Worm (Caenorhabditis elegans) whole organism, L4 larva: ENCODE data around the gene dars-1.

Source experiments
- D1046.2 ChIP-seq: fragments of 200-800 bp; sonication (Bioruptor generic); IDR thresholded peaks from 2 replicates; pipeline ENCODE4 v1.3.6; 2022; ENCODE audit warnings: missing genetic modification characterization, missing compliant biosample characterization
- F37D6.2 ChIP-seq: sonication (generic microtip); optimal IDR thresholded peaks from 2 replicates; lab custom pipeline; 2016; ENCODE audit warnings: mild to moderate bottlenecking, missing genetic modification characterization, missing compliant biosample characterization
- F44E2.7 ChIP-seq: fragments of 200-800 bp; sonication (Bioruptor generic); IDR thresholded peaks from 2 replicates; pipeline ENCODE4 v2.1.2; 2022; ENCODE audit warnings: missing genetic modification characterization, missing compliant biosample characterization
- F49E8.2 ChIP-seq: sonication (generic microtip); optimal IDR thresholded peaks from 2 replicates; lab custom pipeline; 2016; ENCODE audit warnings: missing compliant biosample characterization, mild to moderate bottlenecking, missing genetic modification characterization, borderline replicate concordance
- R02D3.7 ChIP-seq: fragments of 150-350 bp; sonication (generic microtip); optimal IDR thresholded peaks from 3 replicates; lab custom pipeline; 2014; ENCODE audit warnings: missing biosample characterization, missing genetic modification characterization
- T20F7.1 ChIP-seq: fragments of 200-800 bp; sonication (Bioruptor generic); optimal IDR thresholded peaks from 2 replicates; lab custom pipeline; 2018; ENCODE audit warnings: mild to moderate bottlenecking, missing genetic modification characterization, missing compliant biosample characterization
- Y105C5A.15 ChIP-seq: fragments of 200-800 bp; sonication (Bioruptor generic); IDR thresholded peaks from 2 replicates; pipeline ENCODE4 v1.3.6; 2022; ENCODE audit warnings: missing genetic modification characterization, missing compliant biosample characterization
- Y48G9A.11 ChIP-seq: fragments of 200-800 bp; sonication (Bioruptor generic); IDR thresholded peaks from 2 replicates; pipeline ENCODE4 v1.3.6; 2022; ENCODE audit warnings: missing genetic modification reagents, missing genetic modification characterization, missing compliant biosample characterization
- aha-1 ChIP-seq: fragments of 150-350 bp; peaks from one replicate; lab custom pipeline; 2014; ENCODE audit warnings: missing biosample characterization, missing genetic modification characterization
- aly-2 ChIP-seq: sonication (generic microtip); optimal IDR thresholded peaks from 2 replicates; lab custom pipeline; 2018; ENCODE audit warnings: missing biosample characterization, missing genetic modification characterization
- ama-1 ChIP-seq: fragments of 150-350 bp; optimal IDR thresholded peaks from 2 replicates; lab custom pipeline; 2014; ENCODE audit warnings: inconsistent platforms, mixed read lengths
- ceh-32 ChIP-seq: sonication (generic microtip); optimal IDR thresholded peaks from 2 replicates; lab custom pipeline; 2016; ENCODE audit warnings: mild to moderate bottlenecking, missing genetic modification characterization, missing compliant biosample characterization; ENCODE audit not compliant: poor library complexity
- ceh-62 ChIP-seq: sonication (generic microtip); optimal IDR thresholded peaks from 2 replicates; lab custom pipeline; 2017; ENCODE audit warnings: missing biosample characterization, missing genetic modification characterization
- ctbp-1 ChIP-seq: fragments of 200-800 bp; sonication (Bioruptor generic); IDR thresholded peaks from 2 replicates; pipeline ENCODE4 v1.3.6; 2022; ENCODE audit warnings: missing genetic modification reagents, missing genetic modification characterization, missing compliant biosample characterization
- daf-12 ChIP-seq: fragments of 150-350 bp; optimal IDR thresholded peaks from 2 replicates; lab custom pipeline; 2014; ENCODE audit warnings: missing biosample characterization, missing genetic modification reagents, missing genetic modification characterization
- daf-8 ChIP-seq: fragments of 200-800 bp; sonication (Bioruptor generic); IDR thresholded peaks from 2 replicates; pipeline ENCODE4 v1.3.6; 2022; ENCODE audit warnings: missing genetic modification characterization, missing compliant biosample characterization
- dmd-8 ChIP-seq: fragments of 200-800 bp; sonication (Bioruptor generic); IDR thresholded peaks from 2 replicates; pipeline ENCODE4 v1.3.6; 2022; ENCODE audit warnings: missing genetic modification characterization, missing compliant biosample characterization
- dve-1 ChIP-seq: sonication (generic microtip); optimal IDR thresholded peaks from 2 replicates; lab custom pipeline; 2017; ENCODE audit warnings: antibody characterized with exemption, mild to moderate bottlenecking, missing genetic modification characterization, missing compliant biosample characterization; ENCODE audit not compliant: insufficient read depth
- fkh-10 ChIP-seq: fragments of 150-350 bp; optimal IDR thresholded peaks from 2 replicates; lab custom pipeline; 2014; ENCODE audit warnings: missing biosample characterization, missing genetic modification reagents, missing genetic modification characterization
- hlh-11 ChIP-seq: fragments of 200-800 bp; sonication (Bioruptor generic); optimal IDR thresholded peaks from 2 replicates; lab custom pipeline; 2018; ENCODE audit warnings: mild to moderate bottlenecking, missing genetic modification characterization, missing compliant biosample characterization
- hlh-30 ChIP-seq: sonication (generic microtip); optimal IDR thresholded peaks from 2 replicates; lab custom pipeline; 2017; ENCODE audit warnings: antibody characterized with exemption, mild to moderate bottlenecking, missing genetic modification characterization, missing compliant biosample characterization; ENCODE audit not compliant: insufficient read depth
- lim-7 ChIP-seq: fragments of 200-800 bp; sonication (Bioruptor generic); IDR thresholded peaks from 2 replicates; pipeline ENCODE4 v1.3.6; 2022; ENCODE audit warnings: missing genetic modification characterization, missing compliant biosample characterization
- lin-1 ChIP-seq: fragments of 200-800 bp; sonication (Bioruptor generic); IDR thresholded peaks from 2 replicates; pipeline ENCODE4 v1.3.6; 2022; ENCODE audit warnings: missing genetic modification reagents, missing genetic modification characterization, missing compliant biosample characterization
- lin-38 ChIP-seq: fragments of 200-800 bp; sonication (Bioruptor generic); IDR thresholded peaks from 2 replicates; pipeline ENCODE4 v1.3.6; 2022; ENCODE audit warnings: missing genetic modification reagents, missing genetic modification characterization, missing compliant biosample characterization
- lsy-2 ChIP-seq, 2 experiments: fragments of 150-350 bp in 1 of 2; sonication (generic microtip) in 1 of 2; optimal IDR thresholded peaks; 2 replicates each; lab custom pipeline; 2014 to 2017; ENCODE audit warnings: missing biosample characterization in 2 of 2, missing genetic modification characterization in 2 of 2
- madf-9 ChIP-seq: fragments of 200-800 bp; sonication (Bioruptor generic); conservative IDR thresholded peaks from 2 replicates; pipeline ENCODE4 v1.3.6; 2022; ENCODE audit warnings: missing genetic modification reagents, missing genetic modification characterization, missing compliant biosample characterization
- mes-2 ChIP-seq: sonication (generic microtip); optimal IDR thresholded peaks from 2 replicates; lab custom pipeline; 2016; ENCODE audit warnings: missing genotype, mild to moderate bottlenecking, missing genetic modification characterization, missing compliant biosample characterization; ENCODE audit not compliant: poor library complexity, severe bottlenecking
- nhr-102 ChIP-seq: sonication (generic microtip); optimal IDR thresholded peaks from 2 replicates; lab custom pipeline; 2016; ENCODE audit warnings: mild to moderate bottlenecking, missing genetic modification characterization, moderate library complexity, missing compliant biosample characterization
- nhr-111 ChIP-seq: fragments of 200-800 bp; sonication (Bioruptor generic); optimal IDR thresholded peaks from 2 replicates; lab custom pipeline; 2018; ENCODE audit warnings: mild to moderate bottlenecking, missing genetic modification characterization, missing compliant biosample characterization
- nhr-237 ChIP-seq: sonication (generic microtip); optimal IDR thresholded peaks from 2 replicates; lab custom pipeline; 2017; ENCODE audit warnings: missing biosample characterization, missing genetic modification characterization
- nhr-42 ChIP-seq: fragments of 200-800 bp; sonication (Bioruptor generic); IDR thresholded peaks from 2 replicates; pipeline ENCODE4 v1.3.6; 2022; ENCODE audit warnings: missing genetic modification characterization, missing compliant biosample characterization
- nhr-48 ChIP-seq: sonication (generic microtip); optimal IDR thresholded peaks from 2 replicates; lab custom pipeline; 2016; ENCODE audit warnings: mild to moderate bottlenecking, missing genetic modification characterization, missing compliant biosample characterization
- nhr-76 ChIP-seq: fragments of 150-350 bp; optimal IDR thresholded peaks from 2 replicates; lab custom pipeline; 2014; ENCODE audit warnings: missing biosample characterization, missing genetic modification characterization
- nhr-77 ChIP-seq: fragments of 150-350 bp; optimal IDR thresholded peaks from 2 replicates; lab custom pipeline; 2014; ENCODE audit warnings: missing biosample characterization, missing genetic modification characterization
- saeg-2 ChIP-seq: fragments of 200-800 bp; sonication (Bioruptor generic); IDR thresholded peaks from 2 replicates; pipeline ENCODE4 v1.3.6; 2022; ENCODE audit warnings: missing genetic modification reagents, missing genetic modification characterization, missing compliant biosample characterization
- snpc-1.2 ChIP-seq: fragments of 200-800 bp; sonication (Bioruptor generic); IDR thresholded peaks from 2 replicates; pipeline ENCODE4 v1.3.6; 2022; ENCODE audit warnings: missing genetic modification reagents, missing genetic modification characterization, missing compliant biosample characterization
- snpc-4 ChIP-seq: fragments of 150-350 bp; optimal IDR thresholded peaks from 2 replicates; lab custom pipeline; 2014; ENCODE audit warnings: missing biosample characterization, missing genetic modification characterization
- spr-1 ChIP-seq: sonication (generic microtip); optimal IDR thresholded peaks from 2 replicates; lab custom pipeline; 2016; ENCODE audit warnings: mild to moderate bottlenecking, missing genetic modification characterization, missing compliant biosample characterization
- spr-3 ChIP-seq: fragments of 200-800 bp; sonication (Bioruptor generic); optimal IDR thresholded peaks from 2 replicates; lab custom pipeline; 2018; ENCODE audit warnings: mild to moderate bottlenecking, missing genetic modification characterization, missing compliant biosample characterization
- tag-97 ChIP-seq: fragments of 200-800 bp; sonication (Bioruptor generic); IDR thresholded peaks from 2 replicates; pipeline ENCODE4 v1.3.6; 2022; ENCODE audit warnings: missing genetic modification characterization, missing compliant biosample characterization
- tra-1 ChIP-seq: fragments of 200-800 bp; sonication (Bioruptor generic); IDR thresholded peaks from 2 replicates; pipeline ENCODE4 v1.3.6; 2022; ENCODE audit warnings: missing genetic modification reagents, missing genetic modification characterization, missing compliant biosample characterization
- unc-39 ChIP-seq: sonication (generic microtip); optimal IDR thresholded peaks from 2 replicates; lab custom pipeline; 2017; ENCODE audit warnings: missing biosample characterization, missing genetic modification characterization
- unc-62 ChIP-seq, 3 experiments: fragments of 150-350 bp in 1 of 3; sonication (generic microtip); optimal IDR thresholded peaks in 2 of 3; peaks in 1 of 3; 1 replicate in 1 of 3; 2 replicates in 2 of 3; lab custom pipeline; 2014 to 2017; ENCODE audit warnings: missing biosample characterization in 3 of 3, missing genetic modification characterization in 3 of 3, missing genetic modification reagents in 3 of 3, missing genotype in 1 of 3
- vab-7 ChIP-seq: fragments of 200-800 bp; sonication (Bioruptor generic); IDR thresholded peaks from 2 replicates; pipeline ENCODE4 v1.3.6; 2022; ENCODE audit warnings: missing genetic modification reagents, missing genetic modification characterization, missing compliant biosample characterization
- zfp-3 ChIP-seq: fragments of 200-800 bp; sonication (Bioruptor generic); conservative IDR thresholded peaks from 2 replicates; pipeline ENCODE4 v1.3.6; 2022; ENCODE audit warnings: missing genetic modification reagents, missing genetic modification characterization, missing compliant biosample characterization
- ztf-7 ChIP-seq: fragments of 150-350 bp; optimal IDR thresholded peaks from 2 replicates; lab custom pipeline; 2014; ENCODE audit warnings: missing biosample characterization, missing genetic modification characterization

The dars-1 gene

ce11 chrIII:9457192-9458103 is 33.6 kb downstream of the dars-1 start (continued):
- TF ChIP-seq ctbp-1 (GFP tag; lab: Robert Waterston, UW) = no peak; the same call in 1 of the 2 replicates
- TF ChIP-seq lsy-2 (tag; optimal IDR thresholded peaks at IDR 0.05; lab: Kevin White, UChicago) = peak in 1 of 2 experiments; percentile 53
- no peak for TF ChIP-seq lin-1
- no peak for TF ChIP-seq unc-39
- peak in 1 of 2 experiments; percentile 100 for TF ChIP-seq unc-62 (GFP tag; optimal IDR thresholded peaks at IDR 0.05 in 1 of 2; lab: Kevin White, UChicago)
- TF ChIP-seq unc-62 (tag; optimal IDR thresholded peaks at IDR 0.05; lab: Kevin White, UChicago) = no peak
- no peak for TF ChIP-seq saeg-2 (GFP tag; lab: Robert Waterston, UW)
- no peak for TF ChIP-seq nhr-76 (tag; lab: Kevin White, UChicago)
- no peak for TF ChIP-seq ceh-62 (tag; lab: Kevin White, UChicago)
- TF ChIP-seq snpc-4 (tag; lab: Kevin White, UChicago) = no peak
- no peak for TF ChIP-seq daf-8 (GFP tag; lab: Robert Waterston, UW)
- TF ChIP-seq lin-38 (GFP tag; lab: Robert Waterston, UW) = no peak

ce11 chrIII:9455980-9456658 is 34.9 kb downstream of the dars-1 start, which contains the start of the genes rheb-1 and spk-1:
TSS of gene rheb-1 (minus strand) at chrIII:9456030.
TSS of gene spk-1 (plus strand) at chrIII:9456608.
- TF ChIP-seq snpc-1.2 (GFP tag; lab: Robert Waterston, UW) (no peak), madf-9 (GFP tag; lab: Robert Waterston, UW) (peak; percentile 64; the same call in 1 of the 2 replicates), F37D6.2 (tag; lab: Kevin White, UChicago) (peak; percentile 72), nhr-102 (tag; lab: Kevin White, UChicago) (peak; percentile 89), nhr-237 (tag; lab: Kevin White, UChicago) (no peak), Y48G9A.11 (GFP tag; lab: Robert Waterston, UW) (no peak), dve-1 (tag; lab: Kevin White, UChicago) (peak; percentile 99), hlh-30 (peak; percentile 97), ztf-7 (peak; percentile 68), Y105C5A.15 (GFP tag; lab: Robert Waterston, UW) (no peak), aly-2 (tag; lab: Kevin White, UChicago) (no peak), daf-12 (tag; lab: Kevin White, UChicago) (no peak), nhr-77 (tag; lab: Kevin White, UChicago) (peak; percentile 93), F49E8.2 (peak; percentile 54), dmd-8 (GFP tag; lab: Robert Waterston, UW) (no peak), saeg-2 (GFP tag; lab: Robert Waterston, UW) (peak; percentile 78; the same call in 1 of the 2 replicates), lim-7 (GFP tag; lab: Robert Waterston, UW) (no peak), nhr-42 (GFP tag; lab: Robert Waterston, UW) (0 out of 2 replicates have a peak, but pooled peaks have one; percentile 53), spr-1 (tag; lab: Kevin White, UChicago) (peak; percentile 77), hlh-11 (tag; lab: Kevin White, UChicago) (peak; percentile 97), ceh-32 (no peak), D1046.2 (no peak), spr-3 (peak; percentile 64), fkh-10 (GFP tag; lab: Kevin White, UChicago) (peak; percentile 80), F44E2.7 (no peak), tag-97 (GFP tag; lab: Robert Waterston, UW) (no peak), tra-1 (GFP tag; lab: Robert Waterston, UW) (peak; percentile 91), zfp-3 (GFP tag; lab: Robert Waterston, UW) (peak; percentile 63; the same call in 1 of the 2 replicates), lsy-2 (tag; optimal IDR thresholded peaks at IDR 0.05; lab: Kevin White, UChicago) (peak; percentile 97 to 99), mes-2 (tag; lab: Kevin White, UChicago) (peak; percentile 94), nhr-48 (tag; lab: Kevin White, UChicago) (peak; percentile 89), ama-1 (lab: Kevin White, UChicago) (peak; percentile 18), vab-7 (GFP tag; lab: Robert Waterston, UW) (peak; percentile 66), aha-1 (tag; lab: Kevin White, UChicago) (peak; percentile 91), R02D3.7 (tag; lab: Kevin White, UChicago) (no peak), T20F7.1 (GFP tag; lab: Kevin White, UChicago) (peak; percentile 83), nhr-111 (GFP tag; lab: Kevin White, UChicago) (no peak)
